Worm (Caenorhabditis elegans) whole organism, L1 larva: ENCODE results near the gene C09G9.5.

Experiments
- C04F5.9 ChIP-seq: sonication (generic microtip); optimal IDR thresholded peaks from 2 replicates; lab custom pipeline; 2016; ENCODE audit warnings: missing genetic modification characterization, missing compliant biosample characterization
- C16A3.4 ChIP-seq: fragments of 150-350 bp; optimal IDR thresholded peaks from 2 replicates; lab custom pipeline; 2014; ENCODE audit warnings: missing biosample characterization, missing genetic modification characterization
- F16B12.6 ChIP-seq: fragments of 150-350 bp; optimal IDR thresholded peaks from 2 replicates; lab custom pipeline; 2014; ENCODE audit warnings: missing biosample characterization, missing genetic modification characterization
- Y116A8C.19 ChIP-seq: sonication (generic microtip); optimal IDR thresholded peaks from 2 replicates; lab custom pipeline; 2016; ENCODE audit warnings: missing compliant biosample characterization, missing genetic modification characterization, borderline replicate concordance
- aha-1 ChIP-seq: fragments of 150-350 bp; optimal IDR thresholded peaks from 2 replicates; lab custom pipeline; 2014; ENCODE audit warnings: missing biosample characterization, missing genetic modification characterization
- alr-1 ChIP-seq: fragments of 200-800 bp; sonication (Bioruptor generic); optimal IDR thresholded peaks from 2 replicates; lab custom pipeline; 2018; ENCODE audit warnings: borderline replicate concordance, mild to moderate bottlenecking, missing genetic modification characterization, missing compliant biosample characterization
- aly-2 ChIP-seq: fragments of 150-350 bp; optimal IDR thresholded peaks from 2 replicates; lab custom pipeline; 2014; ENCODE audit warnings: missing biosample characterization, missing genetic modification characterization
- ama-1 ChIP-seq: fragments of 150-350 bp; optimal IDR thresholded peaks from 2 replicates; lab custom pipeline; 2014
- blmp-1 ChIP-seq: fragments of 150-350 bp; optimal IDR thresholded peaks from 2 replicates; lab custom pipeline; 2014; ENCODE audit warnings: missing biosample characterization, missing genetic modification characterization
- ceh-8 ChIP-seq: fragments of 200-800 bp; sonication (Bioruptor generic); optimal IDR thresholded peaks from 2 replicates; lab custom pipeline; 2018; ENCODE audit warnings: mild to moderate bottlenecking, missing genetic modification characterization, moderate library complexity, missing compliant biosample characterization
- ceh-82 ChIP-seq, 3 experiments: fragments of 150-350 bp in 1 of 3; sonication (generic microtip) in 2 of 3; optimal IDR thresholded peaks; 2 replicates each; lab custom pipeline; 2014 to 2017; ENCODE audit warnings: missing biosample characterization in 3 of 3, missing genetic modification characterization in 3 of 3
- ceh-90 ChIP-seq: sonication (generic microtip); optimal IDR thresholded peaks from 2 replicates; lab custom pipeline; 2016; ENCODE audit warnings: missing genetic modification characterization, missing compliant biosample characterization
- dsc-1 ChIP-seq: sonication (generic microtip); optimal IDR thresholded peaks from 2 replicates; lab custom pipeline; 2016; ENCODE audit warnings: mild to moderate bottlenecking, missing genetic modification characterization, missing compliant biosample characterization
- efl-3 ChIP-seq: fragments of 200-800 bp; sonication (Bioruptor generic); optimal IDR thresholded peaks from 2 replicates; lab custom pipeline; 2018; ENCODE audit warnings: mild to moderate bottlenecking, missing genetic modification characterization, missing compliant biosample characterization
- egl-27 ChIP-seq, 2 experiments: fragments of 150-350 bp in 1 of 2; sonication (generic microtip); optimal IDR thresholded peaks; 3 replicates each; lab custom pipeline; 2017 to 2018; ENCODE audit warnings: missing biosample characterization in 2 of 2, missing genetic modification characterization in 2 of 2, missing genetic modification reagents in 2 of 2
- elt-2 ChIP-seq: sonication (generic microtip); optimal IDR thresholded peaks from 2 replicates; lab custom pipeline; 2016; ENCODE audit warnings: missing genetic modification characterization, mild to moderate bottlenecking, inconsistent platforms, missing compliant biosample characterization, missing genetic modification reagents
- fkh-10 ChIP-seq: sonication (generic microtip); optimal IDR thresholded peaks from 2 replicates; lab custom pipeline; 2017; ENCODE audit warnings: missing biosample characterization, missing genetic modification reagents, missing genetic modification characterization
- fkh-4 ChIP-seq: sonication (generic microtip); optimal IDR thresholded peaks from 2 replicates; lab custom pipeline; 2016; ENCODE audit warnings: missing compliant biosample characterization, missing genetic modification characterization, borderline replicate concordance
- fos-1 ChIP-seq: fragments of 150-350 bp; optimal IDR thresholded peaks from 2 replicates; lab custom pipeline; 2014; ENCODE audit warnings: missing biosample characterization, missing genetic modification characterization
- grh-1 ChIP-seq: fragments of 200-800 bp; sonication (Bioruptor generic); IDR thresholded peaks from 2 replicates; pipeline ENCODE4 v1.3.6; 2022; ENCODE audit warnings: missing genetic modification reagents, missing genetic modification characterization, missing compliant biosample characterization
- hlh-4 ChIP-seq: sonication (generic microtip); optimal IDR thresholded peaks from 2 replicates; lab custom pipeline; 2016; ENCODE audit warnings: mild to moderate bottlenecking, missing genetic modification characterization, missing compliant biosample characterization
- hpl-2 ChIP-seq: fragments of 150-350 bp; optimal IDR thresholded peaks from 2 replicates; lab custom pipeline; 2014; ENCODE audit warnings: missing biosample characterization, missing genetic modification reagents, missing genetic modification characterization
- jun-1 ChIP-seq: fragments of 150-350 bp; optimal IDR thresholded peaks from 2 replicates; lab custom pipeline; 2014; ENCODE audit warnings: missing biosample characterization, missing genetic modification reagents, missing genetic modification characterization
- lin-13 ChIP-seq: fragments of 150-350 bp; optimal IDR thresholded peaks from 2 replicates; lab custom pipeline; 2014; ENCODE audit warnings: missing biosample characterization, missing genetic modification reagents, missing genetic modification characterization
- lin-14 ChIP-seq: fragments of 200-800 bp; sonication (Bioruptor generic); optimal IDR thresholded peaks from 2 replicates; lab custom pipeline; 2018; ENCODE audit warnings: mild to moderate bottlenecking, missing genetic modification characterization, moderate library complexity, missing compliant biosample characterization
- lin-15B ChIP-seq: fragments of 150-350 bp; sonication (generic microtip); optimal IDR thresholded peaks from 3 replicates; lab custom pipeline; 2014; ENCODE audit warnings: missing biosample characterization, missing genetic modification characterization
- lin-35 ChIP-seq, 2 experiments: fragments of 150-350 bp; optimal IDR thresholded peaks; 2 replicates each; lab custom pipeline; 2014; ENCODE audit warnings: missing biosample characterization in 2 of 2, missing genetic modification characterization in 2 of 2, missing genetic modification reagents in 2 of 2
- lin-39 ChIP-seq: fragments of 150-350 bp; optimal IDR thresholded peaks from 2 replicates; lab custom pipeline; 2014; ENCODE audit warnings: missing biosample characterization, missing genetic modification reagents, missing genetic modification characterization
- lir-3 ChIP-seq: sonication (generic microtip); optimal IDR thresholded peaks from 2 replicates; lab custom pipeline; 2016; ENCODE audit warnings: mild to moderate bottlenecking, missing genetic modification characterization, moderate library complexity, missing compliant biosample characterization; ENCODE audit not compliant: poor library complexity
- mdl-1 ChIP-seq, 2 experiments: fragments of 150-350 bp; optimal IDR thresholded peaks; 2 replicates each; lab custom pipeline; 2014 to 2017; ENCODE audit warnings: missing biosample characterization in 2 of 2, missing genetic modification characterization in 2 of 2, inconsistent platforms in 1 of 2
- nhr-12 ChIP-seq: sonication (generic microtip); optimal IDR thresholded peaks from 2 replicates; lab custom pipeline; 2017; ENCODE audit warnings: missing biosample characterization, missing genetic modification characterization
- nhr-19 ChIP-seq: fragments of 200-800 bp; sonication (Bioruptor generic); conservative IDR thresholded peaks from 2 replicates; pipeline ENCODE4 v1.3.6; 2022; ENCODE audit warnings: missing genetic modification characterization, missing compliant biosample characterization
- nhr-20 ChIP-seq: sonication (generic microtip); optimal IDR thresholded peaks from 2 replicates; lab custom pipeline; 2016; ENCODE audit warnings: mild to moderate bottlenecking, missing genetic modification characterization, missing compliant biosample characterization
- nhr-47 ChIP-seq: sonication (generic microtip); optimal IDR thresholded peaks from 2 replicates; lab custom pipeline; 2016; ENCODE audit warnings: mild to moderate bottlenecking, missing genetic modification characterization, moderate library complexity, missing compliant biosample characterization
- nhr-71 ChIP-seq: sonication (generic microtip); optimal IDR thresholded peaks from 2 replicates; lab custom pipeline; 2016; ENCODE audit warnings: mild to moderate bottlenecking, missing genetic modification characterization, moderate library complexity, missing compliant biosample characterization
- nhr-76 ChIP-seq: sonication (generic microtip); optimal IDR thresholded peaks from 2 replicates; lab custom pipeline; 2017; ENCODE audit warnings: missing biosample characterization, missing genetic modification characterization
- nhr-77 ChIP-seq: fragments of 150-350 bp; optimal IDR thresholded peaks from 2 replicates; lab custom pipeline; 2014; ENCODE audit warnings: missing biosample characterization, missing genetic modification characterization
- nhr-84 ChIP-seq: sonication (generic microtip); optimal IDR thresholded peaks from 2 replicates; lab custom pipeline; 2017; ENCODE audit warnings: missing biosample characterization, missing genetic modification characterization
- nhr-85 ChIP-seq: sonication (generic microtip); peaks from one replicate; lab custom pipeline; 2016; ENCODE audit warnings: missing genetic modification characterization, inconsistent platforms, missing compliant biosample characterization
- pag-3 ChIP-seq: sonication (generic microtip); optimal IDR thresholded peaks from 2 replicates; lab custom pipeline; 2017; ENCODE audit warnings: missing genetic modification characterization, mild to moderate bottlenecking, missing compliant biosample characterization, antibody characterized with exemption, borderline replicate concordance; ENCODE audit not compliant: insufficient read depth
- pax-3 ChIP-seq: fragments of 200-800 bp; sonication (Bioruptor generic); optimal IDR thresholded peaks from 2 replicates; lab custom pipeline; 2018; ENCODE audit warnings: mild to moderate bottlenecking, missing genetic modification characterization, moderate library complexity, missing compliant biosample characterization
- pqm-1 ChIP-seq: sonication (generic microtip); optimal IDR thresholded peaks from 3 replicates; lab custom pipeline; 2017; ENCODE audit warnings: missing biosample characterization, missing genetic modification characterization
- snpc-4 ChIP-seq: fragments of 150-350 bp; optimal IDR thresholded peaks from 2 replicates; lab custom pipeline; 2014; ENCODE audit warnings: missing biosample characterization, missing genetic modification characterization
- sox-4 ChIP-seq: sonication (generic microtip); optimal IDR thresholded peaks from 2 replicates; lab custom pipeline; 2016; ENCODE audit warnings: missing genetic modification characterization, missing compliant biosample characterization
- sup-37 ChIP-seq: fragments of 200-800 bp; sonication (Bioruptor generic); optimal IDR thresholded peaks from 2 replicates; lab custom pipeline; 2018; ENCODE audit warnings: mild to moderate bottlenecking, missing genetic modification characterization, missing compliant biosample characterization
- swsn-7 ChIP-seq: sonication (generic microtip); optimal IDR thresholded peaks from 2 replicates; lab custom pipeline; 2016; ENCODE audit warnings: missing genetic modification characterization, missing compliant biosample characterization
- tbx-2 ChIP-seq: sonication (generic microtip); optimal IDR thresholded peaks from 2 replicates; lab custom pipeline; 2016; ENCODE audit warnings: missing genetic modification characterization, missing compliant biosample characterization
- tlp-1 ChIP-seq: fragments of 150-350 bp; optimal IDR thresholded peaks from 2 replicates; lab custom pipeline; 2014; ENCODE audit warnings: missing biosample characterization, missing genetic modification characterization
- unc-130 ChIP-seq: fragments of 150-350 bp; optimal IDR thresholded peaks from 2 replicates; lab custom pipeline; 2017; ENCODE audit warnings: missing biosample characterization, missing genetic modification characterization, inconsistent platforms
- unc-30 ChIP-seq: sonication (generic microtip); optimal IDR thresholded peaks from 2 replicates; lab custom pipeline; 2017; ENCODE audit warnings: missing biosample characterization, missing genetic modification characterization
- unc-86 ChIP-seq: sonication (generic microtip); optimal IDR thresholded peaks from 2 replicates; lab custom pipeline; 2016; ENCODE audit warnings: missing genetic modification characterization, missing compliant biosample characterization
- unc-98 ChIP-seq: fragments of 200-800 bp; sonication (Bioruptor generic); IDR thresholded peaks from 2 replicates; pipeline ENCODE4 v1.3.6; 2022; ENCODE audit warnings: missing genetic modification characterization, missing compliant biosample characterization
- zag-1 ChIP-seq: fragments of 150-350 bp; optimal IDR thresholded peaks from 2 replicates; lab custom pipeline; 2014; ENCODE audit warnings: missing biosample characterization, missing genetic modification characterization
- ztf-4 ChIP-seq: fragments of 150-350 bp; optimal IDR thresholded peaks from 2 replicates; lab custom pipeline; 2014; ENCODE audit warnings: missing biosample characterization, missing genetic modification characterization

Gene C09G9.5

DNA sequence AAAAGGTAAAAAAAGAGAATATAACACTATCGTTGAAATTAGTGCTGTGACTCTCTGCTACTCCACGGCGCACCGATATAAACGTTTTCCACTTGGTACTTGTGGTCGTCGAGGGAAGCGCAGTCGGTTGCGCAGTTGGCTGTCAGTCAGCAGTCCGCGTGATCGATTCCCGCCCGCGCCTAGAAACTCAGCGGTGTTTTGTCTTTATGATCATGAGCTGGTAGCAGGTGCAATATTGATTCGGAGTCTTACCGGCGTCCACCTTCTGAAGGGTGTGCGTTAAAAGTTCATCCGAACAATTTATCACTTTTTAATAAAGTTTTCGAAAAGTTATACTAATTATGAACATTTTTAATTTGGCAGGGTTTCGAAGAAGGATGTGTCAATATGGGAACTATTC lies 40.8 kb downstream of the C09G9.5 start:
- TF ChIP-seq lin-35 (GFP tag; optimal IDR thresholded peaks at IDR 0.05; lab: Kevin White, UChicago) (peak; percentile 52 to 81), fos-1 (tag; lab: Kevin White, UChicago) (peak; percentile 64), lin-39 (tag; lab: Kevin White, UChicago) (no peak), nhr-47 (tag; lab: Kevin White, UChicago) (peak; percentile 85), hlh-4 (tag; lab: Kevin White, UChicago) (no peak), F16B12.6 (tag; lab: Kevin White, UChicago) (peak; percentile 2), nhr-85 (tag; lab: Kevin White, UChicago) (peak; percentile 81), C16A3.4 (tag; lab: Kevin White, UChicago) (peak; percentile 76), C04F5.9 (tag; lab: Kevin White, UChicago) (peak; percentile 29), lin-13 (GFP tag; lab: Kevin White, UChicago) (peak; percentile 49), sup-37 (GFP tag; lab: Kevin White, UChicago) (peak; percentile 49), blmp-1 (tag; lab: Kevin White, UChicago) (no peak), nhr-77 (peak; percentile 55), nhr-20 (peak; percentile 79), tbx-2 (tag; lab: Kevin White, UChicago) (peak; percentile 70), nhr-84 (tag; lab: Kevin White, UChicago) (no peak), efl-3 (GFP tag; lab: Kevin White, UChicago) (peak; percentile 24), ama-1 (lab: Kevin White, UChicago) (peak; percentile 44), grh-1 (peak; percentile 44), ceh-90 (tag; lab: Kevin White, UChicago) (no peak), egl-27 (tag; optimal IDR thresholded peaks at IDR 0.05; lab: Kevin White, UChicago) (peak in 1 of 2 experiments; percentile 14), pax-3 (peak; percentile 66), nhr-71 (peak; percentile 87), hpl-2 (GFP tag; lab: Kevin White, UChicago) (peak; percentile 52), aly-2 (tag; lab: Kevin White, UChicago) (peak; percentile 50), zag-1 (tag; lab: Kevin White, UChicago) (no peak), fkh-4 (tag; lab: Kevin White, UChicago) (no peak), unc-86 (tag; lab: Kevin White, UChicago) (peak; percentile 43), dsc-1 (tag; lab: Kevin White, UChicago) (peak; percentile 80), unc-30 (tag; lab: Kevin White, UChicago) (no peak), sox-4 (tag; lab: Kevin White, UChicago) (no peak), nhr-76 (tag; lab: Kevin White, UChicago) (peak; percentile 77), mdl-1 (tag; optimal IDR thresholded peaks at IDR 0.05; lab: Kevin White, UChicago) (peak in 1 of 2 experiments; percentile 84), swsn-7 (tag; lab: Kevin White, UChicago) (peak; percentile 77), pag-3 (tag; lab: Kevin White, UChicago) (no peak), elt-2 (tag; lab: Kevin White, UChicago) (peak; percentile 72), jun-1 (tag; lab: Kevin White, UChicago) (peak; percentile 61), ceh-82 (tag; optimal IDR thresholded peaks at IDR 0.05; lab: Kevin White, UChicago) (peak; percentile 55 to 62 (median 60)), lin-14 (GFP tag; lab: Kevin White, UChicago) (peak; percentile 72), nhr-12 (tag; lab: Kevin White, UChicago) (no peak), unc-98 (GFP tag; lab: Robert Waterston, UW) (peak; percentile 48; the same call in 1 of the 2 replicates), pqm-1 (tag; lab: Kevin White, UChicago) (no peak), Y116A8C.19 (tag; lab: Kevin White, UChicago) (no peak), lin-15B (no peak), unc-130 (tag; lab: Kevin White, UChicago) (peak; percentile 75), ceh-8 (GFP tag; lab: Kevin White, UChicago) (peak; percentile 60), aha-1 (tag; lab: Kevin White, UChicago) (no peak), fkh-10 (GFP tag; lab: Kevin White, UChicago) (no peak), lir-3 (peak; percentile 51), alr-1 (no peak), tlp-1 (tag; lab: Kevin White, UChicago) (no peak), nhr-19 (peak; percentile 74), snpc-4 (tag; lab: Kevin White, UChicago) (peak; percentile 41), ztf-4 (tag; lab: Kevin White, UChicago) (peak; percentile 64)
